Worm (Caenorhabditis elegans) whole organism, early embryonic: ENCODE data around the gene ddn-1.

Experiments used
- B0310.2 ChIP-seq: sonication (generic microtip); optimal IDR thresholded peaks from 2 replicates; lab custom pipeline; 2016; ENCODE audit warnings: mild to moderate bottlenecking, missing genetic modification characterization, missing compliant biosample characterization
- F13C5.2 ChIP-seq: sonication (generic microtip); optimal IDR thresholded peaks from 2 replicates; lab custom pipeline; 2017; ENCODE audit warnings: mild to moderate bottlenecking, missing genetic modification characterization, inconsistent platforms, missing compliant biosample characterization
- aly-1 ChIP-seq: sonication (generic microtip); optimal IDR thresholded peaks from 2 replicates; lab custom pipeline; 2016; ENCODE audit warnings: missing genetic modification characterization, missing compliant biosample characterization
- ama-1 ChIP-seq: fragments of 150-350 bp; optimal IDR thresholded peaks from 2 replicates; lab custom pipeline; 2014
- ceh-13 ChIP-seq: fragments of 200-800 bp; sonication (Bioruptor generic); optimal IDR thresholded peaks from 2 replicates; lab custom pipeline; 2018; ENCODE audit warnings: mild to moderate bottlenecking, missing genetic modification characterization, missing compliant biosample characterization
- ceh-36 ChIP-seq: sonication (generic microtip); optimal IDR thresholded peaks from 2 replicates; lab custom pipeline; 2016; ENCODE audit warnings: missing genetic modification characterization, inconsistent platforms, missing compliant biosample characterization
- ets-7 ChIP-seq: sonication (generic microtip); optimal IDR thresholded peaks from 2 replicates; lab custom pipeline; 2016; ENCODE audit warnings: missing genotype, missing genetic modification characterization, missing compliant biosample characterization
- flt-1 ChIP-seq: fragments of 200-800 bp; sonication (Bioruptor generic); IDR thresholded peaks from 2 replicates; pipeline ENCODE4 v1.3.6; 2022; ENCODE audit warnings: missing genetic modification characterization, missing compliant biosample characterization
- hmbx-1 ChIP-seq: sonication (generic microtip); optimal IDR thresholded peaks from 2 replicates; lab custom pipeline; 2016; ENCODE audit warnings: mild to moderate bottlenecking, missing genetic modification characterization, missing compliant biosample characterization
- hmg-4 ChIP-seq: fragments of 200-800 bp; sonication (Bioruptor generic); optimal IDR thresholded peaks from 2 replicates; lab custom pipeline; 2018; ENCODE audit warnings: mild to moderate bottlenecking, missing genetic modification characterization, missing compliant biosample characterization
- hnd-1 ChIP-seq: sonication (generic microtip); optimal IDR thresholded peaks from 2 replicates; lab custom pipeline; 2016; ENCODE audit warnings: missing genetic modification characterization, missing compliant biosample characterization
- pes-1 ChIP-seq: fragments of 200-800 bp; sonication (Bioruptor generic); IDR thresholded peaks from 2 replicates; pipeline ENCODE4 v1.3.6; 2022; ENCODE audit warnings: missing genetic modification reagents, missing genetic modification characterization, missing compliant biosample characterization
- scrt-1 ChIP-seq: fragments of 200-800 bp; sonication (Bioruptor generic); IDR thresholded peaks from 2 replicates; pipeline ENCODE4 v1.3.6; 2022; ENCODE audit warnings: missing genetic modification characterization, missing compliant biosample characterization
- sea-1 ChIP-seq: fragments of 200-800 bp; sonication (Bioruptor generic); conservative IDR thresholded peaks from 2 replicates; pipeline ENCODE4 v1.3.6; 2022; ENCODE audit warnings: missing genetic modification characterization, missing compliant biosample characterization
- tbx-11 ChIP-seq: fragments of 200-800 bp; sonication (Bioruptor generic); IDR thresholded peaks from 2 replicates; pipeline ENCODE4 v1.3.6; 2022; ENCODE audit warnings: missing genetic modification characterization, missing compliant biosample characterization
- tbx-37 ChIP-seq: fragments of 200-800 bp; sonication (Bioruptor generic); conservative IDR thresholded peaks from 2 replicates; pipeline ENCODE4 v1.3.6; 2022; ENCODE audit warnings: missing genetic modification reagents, missing genetic modification characterization, missing compliant biosample characterization
- tra-4 ChIP-seq: sonication (generic microtip); optimal IDR thresholded peaks from 2 replicates; lab custom pipeline; 2017; ENCODE audit warnings: missing genetic modification characterization, missing compliant biosample characterization

ddn-1 gene

ce11 chrV:8765938-8766337, 5.6 kb upstream of the ddn-1 start, which contains the start of gene B0507.9:
TSS of gene B0507.9 (minus strand) at chrV:8766038.
- no peak for TF ChIP-seq scrt-1 (GFP tag; lab: Robert Waterston, UW)
- TF ChIP-seq pes-1 (GFP tag; lab: Robert Waterston, UW) = no peak
- TF ChIP-seq ets-7 (tag; lab: Kevin White, UChicago) = no peak
- no peak for TF ChIP-seq ama-1 (lab: Kevin White, UChicago)
- TF ChIP-seq tbx-37 (GFP tag; lab: Robert Waterston, UW) = no peak
- TF ChIP-seq B0310.2 (tag; lab: Kevin White, UChicago) = no peak
- TF ChIP-seq hnd-1 = no peak

- TF ChIP-seq ets-7 (tag; lab: Kevin White, UChicago) (no peak), ama-1 (lab: Kevin White, UChicago) (no peak), hnd-1 (no peak), ceh-36 (tag; lab: Kevin White, UChicago) (no peak), flt-1 (GFP tag; lab: Robert Waterston, UW) (no peak), F13C5.2 (tag; lab: Kevin White, UChicago) (no peak), tra-4 (no peak), B0310.2 (tag; lab: Kevin White, UChicago) (no peak), ceh-13 (GFP tag; lab: Kevin White, UChicago) (no peak), tbx-37 (GFP tag; lab: Robert Waterston, UW) (no peak), hmbx-1 (tag; lab: Kevin White, UChicago) (no peak), sea-1 (GFP tag; lab: Robert Waterston, UW) (no peak), aly-1 (tag; lab: Kevin White, UChicago) (no peak), pes-1 (GFP tag; lab: Robert Waterston, UW) (no peak), scrt-1 (GFP tag; lab: Robert Waterston, UW) (no peak), tbx-11 (GFP tag; lab: Robert Waterston, UW) (no peak)
Observed at ce11 chrV:8762861-8763260, 2.5 kb upstream of the ddn-1 start, which contains the start of gene B0507.8. TSS of gene B0507.8 (minus strand) at chrV:8762961.

ce11 chrV:8758618-8759017, 1.7 kb downstream of the ddn-1 start, which contains the start of gene B0507.7:
TSS of gene B0507.7 (minus strand) at chrV:8758718.
- TF ChIP-seq tra-4 (no peak), hmg-4 (GFP tag; lab: Kevin White, UChicago) (no peak), hmbx-1 (tag; lab: Kevin White, UChicago) (no peak), ama-1 (lab: Kevin White, UChicago) (no peak), ets-7 (tag; lab: Kevin White, UChicago) (no peak), ceh-13 (GFP tag; lab: Kevin White, UChicago) (no peak), sea-1 (GFP tag; lab: Robert Waterston, UW) (no peak), scrt-1 (GFP tag; lab: Robert Waterston, UW) (no peak), B0310.2 (tag; lab: Kevin White, UChicago) (no peak), flt-1 (GFP tag; lab: Robert Waterston, UW) (no peak), aly-1 (tag; lab: Kevin White, UChicago) (no peak), F13C5.2 (tag; lab: Kevin White, UChicago) (no peak), pes-1 (GFP tag; lab: Robert Waterston, UW) (no peak), tbx-37 (GFP tag; lab: Robert Waterston, UW) (no peak), ceh-36 (tag; lab: Kevin White, UChicago) (no peak), tbx-11 (GFP tag; lab: Robert Waterston, UW) (no peak), hnd-1 (no peak)

DNA sequence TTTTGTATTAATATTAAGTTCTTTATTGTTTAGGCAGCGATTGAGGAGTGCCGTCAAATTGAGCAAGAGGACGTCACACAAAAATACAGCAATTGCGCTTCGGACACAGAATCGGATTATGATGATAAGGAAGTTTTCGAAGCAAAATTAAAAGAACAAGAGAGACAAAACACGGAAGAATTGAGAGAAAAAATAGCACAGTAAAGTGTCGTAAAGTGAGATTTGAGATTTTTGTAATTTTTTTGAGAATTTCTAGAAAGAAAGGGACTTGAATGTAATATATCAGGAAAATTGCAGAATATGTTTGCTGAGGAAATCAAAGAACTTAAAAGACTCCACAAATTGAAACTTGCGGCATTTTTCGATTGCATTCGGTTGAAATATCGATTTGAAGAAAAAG, 5.6 kb downstream of the ddn-1 start, which contains the start of gene B0507.4:
Gene B0507.4, plus strand, starts transcription at position 301 of the 400 bp plus-strand sequence.
- no peak for TF ChIP-seq scrt-1 (GFP tag; lab: Robert Waterston, UW)
- no peak for TF ChIP-seq sea-1 (GFP tag; lab: Robert Waterston, UW)
- no peak for TF ChIP-seq tbx-37 (GFP tag; lab: Robert Waterston, UW)
- no peak for TF ChIP-seq B0310.2 (tag; lab: Kevin White, UChicago)
- TF ChIP-seq ets-7 (tag; lab: Kevin White, UChicago) = no peak
- no peak for TF ChIP-seq ceh-13 (GFP tag; lab: Kevin White, UChicago)
- no peak for TF ChIP-seq tra-4
- no peak for TF ChIP-seq ceh-36 (tag; lab: Kevin White, UChicago)
- no peak for TF ChIP-seq tbx-11 (GFP tag; lab: Robert Waterston, UW)
- TF ChIP-seq hmg-4 (GFP tag; lab: Kevin White, UChicago) = no peak
- no peak for TF ChIP-seq hnd-1
- TF ChIP-seq aly-1 (tag; lab: Kevin White, UChicago) = no peak
- TF ChIP-seq hmbx-1 (tag; lab: Kevin White, UChicago) = no peak
- TF ChIP-seq pes-1 (GFP tag; lab: Robert Waterston, UW) = no peak

ce11 chrV:8753395-8753794, 6.9 kb downstream of the ddn-1 start, which contains the start of gene B0507.5:
TSS of gene B0507.5 (plus strand) at chrV:8753695.
- TF ChIP-seq hnd-1 (no peak), ceh-13 (GFP tag; lab: Kevin White, UChicago) (no peak), B0310.2 (tag; lab: Kevin White, UChicago) (no peak), ets-7 (tag; lab: Kevin White, UChicago) (no peak), ceh-36 (tag; lab: Kevin White, UChicago) (no peak), aly-1 (tag; lab: Kevin White, UChicago) (no peak), tbx-37 (GFP tag; lab: Robert Waterston, UW) (no peak), tbx-11 (GFP tag; lab: Robert Waterston, UW) (no peak), tra-4 (no peak)

DNA sequence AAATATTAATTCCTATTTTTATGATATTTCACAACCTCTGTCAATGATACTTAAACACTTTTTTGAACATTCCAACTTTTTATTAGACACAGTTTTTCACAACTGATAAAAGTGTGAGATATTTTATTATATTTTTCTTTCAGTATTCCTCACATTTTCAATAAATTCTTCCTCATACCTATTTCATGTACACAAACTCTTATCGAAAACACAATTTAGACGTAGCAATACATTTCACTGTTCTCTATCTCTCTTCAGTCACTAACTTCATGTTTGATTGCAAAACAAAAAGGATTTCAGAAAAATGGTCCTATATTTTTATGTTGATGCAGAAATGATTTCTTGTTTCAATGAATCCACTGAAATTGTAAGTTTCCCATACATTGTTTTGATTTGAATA, 14.5 kb downstream of the ddn-1 start, which contains the start of gene B0507.6:
Gene B0507.6, plus strand, starts transcription at position 301 of the 400 bp plus-strand sequence.
- no peak for TF ChIP-seq F13C5.2 (tag; lab: Kevin White, UChicago)

DNA sequence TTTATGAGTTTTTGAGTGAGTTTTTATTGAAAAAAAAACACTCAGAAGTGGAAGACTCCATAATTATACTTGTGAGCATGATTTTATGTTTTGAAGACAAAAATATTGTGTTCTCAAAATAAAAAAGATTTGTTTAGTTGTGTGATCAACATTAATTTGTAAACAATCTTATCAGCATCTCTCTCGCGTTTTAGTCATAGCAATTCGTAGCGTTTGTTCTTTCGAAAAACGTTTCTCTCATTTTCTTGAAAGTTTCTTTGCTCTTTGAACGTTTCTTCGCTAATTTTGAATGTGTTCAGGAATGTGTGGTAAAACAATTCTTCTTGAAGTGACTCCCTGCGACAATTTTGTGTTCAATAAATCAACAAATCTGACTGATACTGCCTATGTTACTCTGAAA, 21.2 kb downstream of the ddn-1 start, which contains the start of gene ZC196.2:
Gene ZC196.2, plus strand, starts transcription at position 301 of the 400 bp plus-strand sequence.
- no peak for TF ChIP-seq ama-1 (lab: Kevin White, UChicago)
- TF ChIP-seq tbx-11 (GFP tag; lab: Robert Waterston, UW) = no peak
- no peak for TF ChIP-seq pes-1 (GFP tag; lab: Robert Waterston, UW)
- no peak for TF ChIP-seq tbx-37 (GFP tag; lab: Robert Waterston, UW)
- no peak for TF ChIP-seq hmg-4 (GFP tag; lab: Kevin White, UChicago)
- no peak for TF ChIP-seq hnd-1
- no peak for TF ChIP-seq F13C5.2 (tag; lab: Kevin White, UChicago)
- no peak for TF ChIP-seq B0310.2 (tag; lab: Kevin White, UChicago)
- no peak for TF ChIP-seq hmbx-1 (tag; lab: Kevin White, UChicago)
- no peak for TF ChIP-seq ets-7 (tag; lab: Kevin White, UChicago)
- no peak for TF ChIP-seq flt-1 (GFP tag; lab: Robert Waterston, UW)
- TF ChIP-seq tra-4 = no peak
- TF ChIP-seq scrt-1 (GFP tag; lab: Robert Waterston, UW) = no peak
- TF ChIP-seq ceh-36 (tag; lab: Kevin White, UChicago) = no peak
- no peak for TF ChIP-seq sea-1 (GFP tag; lab: Robert Waterston, UW)
- TF ChIP-seq ceh-13 (GFP tag; lab: Kevin White, UChicago) = no peak
- TF ChIP-seq aly-1 (tag; lab: Kevin White, UChicago) = no peak
